Worm (Caenorhabditis elegans): Measurements from ENCODE around the gene F59A6.12.
A peak's percentile ranks its signal among the peaks of the same experiment; 100 is the strongest.

The F59A6.12 gene

ce11 chrII:5027952-5028351 lies 16.1 kb upstream of the F59A6.12 start:
- TF ChIP-seq cog-1 (tag; optimal IDR thresholded peaks at IDR 0.05) (no peak), tab-1 (GFP tag; IDR thresholded peaks at IDR 0.05) (no peak), ref-1 (GFP tag; conservative IDR thresholded peaks at IDR 0.05) (no peak), ztf-23 (GFP tag; IDR thresholded peaks at IDR 0.05) (no peak), med-1 (GFP tag; optimal IDR thresholded peaks at IDR 0.05; ENCODE audit: insufficient read depth) (no peak)

- TF ChIP-seq med-1 (GFP tag; optimal IDR thresholded peaks at IDR 0.05; ENCODE audit: insufficient read depth) (no peak), flt-1 (GFP tag; IDR thresholded peaks at IDR 0.05) (no peak), tab-1 (GFP tag; IDR thresholded peaks at IDR 0.05) (no peak), klf-2 (GFP tag; conservative IDR thresholded peaks at IDR 0.05) (no peak), ztf-29 (GFP tag; IDR thresholded peaks at IDR 0.05) (no peak), cog-1 (tag; optimal IDR thresholded peaks at IDR 0.05) (no peak), T22C8.4 (GFP tag; IDR thresholded peaks at IDR 0.05) (no peak), ztf-23 (GFP tag; IDR thresholded peaks at IDR 0.05) (no peak), ref-1 (GFP tag; conservative IDR thresholded peaks at IDR 0.05) (no peak)
These were observed 10.5 kb upstream of the F59A6.12 start, which contains the start of the genes nsy-1 and F59A6.13 for ce11 chrII:5022381-5022855. TSS of gene nsy-1 (plus strand) at chrII:5022757. TSS of gene F59A6.13 (plus strand) at chrII:5022805.

DNA sequence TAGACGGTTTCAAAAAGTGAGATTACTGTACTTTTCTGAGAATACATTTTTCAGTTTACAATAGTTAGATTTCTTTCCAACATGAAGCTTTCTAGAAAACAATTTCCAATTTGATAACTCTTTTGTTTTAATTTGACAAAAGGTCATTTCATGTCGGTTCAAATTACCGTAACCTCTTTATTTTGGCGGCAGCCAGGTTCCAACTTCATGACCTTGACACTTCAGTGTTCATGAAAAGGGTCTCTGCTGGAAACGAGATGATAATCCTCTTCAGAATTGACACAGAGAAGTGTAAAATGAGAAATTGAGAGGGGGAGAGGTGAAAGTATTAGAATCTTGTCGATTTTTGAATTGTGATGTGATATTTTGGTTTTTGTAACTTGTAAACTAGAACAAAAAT lies 9.6 kb upstream of the F59A6.12 start:
- no peak for TF ChIP-seq T22C8.4 (GFP tag; IDR thresholded peaks at IDR 0.05)
- no peak for TF ChIP-seq ref-1 (GFP tag; conservative IDR thresholded peaks at IDR 0.05)
- no peak for TF ChIP-seq ztf-29 (GFP tag; IDR thresholded peaks at IDR 0.05)
- no peak for TF ChIP-seq klf-2 (GFP tag; conservative IDR thresholded peaks at IDR 0.05)
- no peak for TF ChIP-seq tab-1 (GFP tag; IDR thresholded peaks at IDR 0.05)
- TF ChIP-seq ztf-23 (GFP tag; IDR thresholded peaks at IDR 0.05) = no peak
- no peak for TF ChIP-seq med-1 (GFP tag; optimal IDR thresholded peaks at IDR 0.05; ENCODE audit: insufficient read depth)
- no peak for TF ChIP-seq flt-1 (GFP tag; IDR thresholded peaks at IDR 0.05)
- TF ChIP-seq cog-1 (tag; optimal IDR thresholded peaks at IDR 0.05) = no peak

- TF ChIP-seq klf-2 (GFP tag; conservative IDR thresholded peaks at IDR 0.05) = no peak
- TF ChIP-seq T22C8.4 (GFP tag; IDR thresholded peaks at IDR 0.05) = no peak
- no peak for TF ChIP-seq flt-1 (GFP tag; IDR thresholded peaks at IDR 0.05)
- no peak for TF ChIP-seq ref-1 (GFP tag; conservative IDR thresholded peaks at IDR 0.05)
- TF ChIP-seq cog-1 (tag; optimal IDR thresholded peaks at IDR 0.05) = no peak
These were observed 8.7 kb upstream of the F59A6.12 start for ce11 chrII:5020513-5021081.

DNA sequence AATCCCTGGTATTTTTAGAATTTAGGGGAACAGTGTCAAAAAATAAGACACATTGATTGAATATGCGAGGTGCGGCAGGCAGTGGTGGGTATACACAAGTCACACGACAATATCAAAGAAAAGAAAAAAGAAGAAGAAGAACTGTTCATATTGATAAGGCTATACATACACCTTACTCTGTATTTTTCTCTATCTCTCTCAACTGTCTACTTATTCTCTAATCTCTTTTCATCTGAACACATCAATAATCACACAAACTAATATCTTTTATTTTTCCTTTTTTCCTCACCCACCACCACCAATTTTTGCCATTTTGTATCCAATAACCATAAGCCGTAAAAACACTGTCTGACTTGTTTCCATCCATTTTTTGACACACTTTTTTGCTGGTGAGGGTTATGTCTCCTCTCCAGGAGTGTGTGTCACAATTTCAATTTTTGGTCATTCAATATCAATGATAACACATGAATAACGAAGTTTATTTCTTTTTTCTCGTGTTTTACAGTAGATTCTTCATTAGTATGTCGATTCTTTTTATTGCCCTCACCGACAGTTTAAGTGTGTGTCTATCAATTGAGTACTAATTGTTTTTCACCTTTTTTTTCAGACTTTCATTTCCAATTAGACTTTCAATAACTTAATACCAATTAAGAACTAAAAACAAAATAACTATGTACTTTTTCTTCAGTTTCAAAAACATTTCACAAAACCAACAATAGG lies 7.7 kb upstream of the F59A6.12 start:
- TF ChIP-seq ztf-29 (GFP tag; IDR thresholded peaks at IDR 0.05) (no peak), med-1 (GFP tag; optimal IDR thresholded peaks at IDR 0.05; ENCODE audit: insufficient read depth) (no peak), tab-1 (GFP tag; IDR thresholded peaks at IDR 0.05) (no peak), T22C8.4 (GFP tag; IDR thresholded peaks at IDR 0.05) (no peak), ztf-23 (GFP tag; IDR thresholded peaks at IDR 0.05) (no peak), klf-2 (GFP tag; conservative IDR thresholded peaks at IDR 0.05) (no peak), cog-1 (tag; optimal IDR thresholded peaks at IDR 0.05) (no peak), ref-1 (GFP tag; conservative IDR thresholded peaks at IDR 0.05) (no peak), flt-1 (GFP tag; IDR thresholded peaks at IDR 0.05) (no peak)

DNA sequence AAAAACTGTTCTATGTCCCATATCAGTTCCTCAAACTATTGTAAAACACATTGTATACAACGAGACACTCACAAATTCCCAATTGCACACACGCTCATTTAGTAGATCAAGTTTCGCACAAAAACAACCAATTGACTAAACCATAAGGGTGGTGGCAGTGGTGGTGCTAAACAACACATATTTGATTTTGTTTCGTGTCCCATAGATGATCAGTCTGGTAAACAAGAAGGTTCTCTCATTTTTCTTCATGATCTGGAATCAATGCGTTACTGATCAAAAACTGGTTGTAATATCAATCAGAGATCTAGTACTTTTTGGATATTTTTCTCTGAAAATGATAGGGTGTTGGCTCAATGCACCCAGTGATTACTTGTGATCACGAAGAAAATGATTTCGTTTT lies 6.7 kb upstream of the F59A6.12 start:
- no peak for TF ChIP-seq klf-2 (GFP tag; conservative IDR thresholded peaks at IDR 0.05)
- no peak for TF ChIP-seq ref-1 (GFP tag; conservative IDR thresholded peaks at IDR 0.05)
- no peak for TF ChIP-seq tab-1 (GFP tag; IDR thresholded peaks at IDR 0.05)
- TF ChIP-seq ztf-23 (GFP tag; IDR thresholded peaks at IDR 0.05) = no peak
- no peak for TF ChIP-seq ztf-29 (GFP tag; IDR thresholded peaks at IDR 0.05)
- no peak for TF ChIP-seq T22C8.4 (GFP tag; IDR thresholded peaks at IDR 0.05)
- TF ChIP-seq cog-1 (tag; optimal IDR thresholded peaks at IDR 0.05) = no peak
- no peak for TF ChIP-seq med-1 (GFP tag; optimal IDR thresholded peaks at IDR 0.05; ENCODE audit: insufficient read depth)
- TF ChIP-seq flt-1 (GFP tag; IDR thresholded peaks at IDR 0.05) = no peak

DNA sequence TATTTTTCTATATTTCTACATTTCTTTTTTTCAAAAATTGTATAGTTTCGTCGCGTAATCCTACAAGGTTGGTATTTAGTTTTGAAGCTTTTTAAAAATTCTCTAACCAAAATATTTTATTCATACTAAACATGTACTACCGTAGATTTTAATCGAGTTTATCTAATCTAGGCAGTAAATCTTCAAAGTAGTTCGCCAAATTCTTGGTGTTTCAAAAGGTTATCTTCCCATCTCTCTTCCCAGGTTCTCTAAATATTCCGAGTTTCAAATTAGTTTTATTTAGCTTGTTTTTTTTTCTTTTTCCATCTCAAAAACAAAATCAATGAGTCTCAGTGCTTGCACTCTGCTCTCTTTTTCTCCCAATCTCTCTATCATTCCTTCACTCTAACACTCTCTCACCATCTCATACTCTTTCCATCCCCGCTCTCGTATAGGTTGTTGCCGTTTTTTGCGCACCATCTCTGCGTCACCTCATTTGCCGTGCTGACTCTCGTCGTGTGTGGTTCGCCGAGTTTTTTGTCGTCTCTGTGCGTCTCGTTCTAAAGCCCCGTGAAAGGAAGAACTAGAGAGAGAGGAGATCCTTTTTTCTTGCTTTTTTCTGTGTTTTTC lies 5.2 kb upstream of the F59A6.12 start:
- TF ChIP-seq ztf-29 (GFP tag; IDR thresholded peaks at IDR 0.05) (0 out of 2 replicates have a peak, but pooled peaks have one; percentile 19), med-1 (GFP tag; optimal IDR thresholded peaks at IDR 0.05; ENCODE audit: insufficient read depth) (no peak), tab-1 (GFP tag; IDR thresholded peaks at IDR 0.05) (no peak), ztf-23 (GFP tag; IDR thresholded peaks at IDR 0.05) (no peak)

ce11 chrII:5016144-5016543 lies 4.3 kb upstream of the F59A6.12 start:
- TF ChIP-seq ztf-29 (GFP tag; IDR thresholded peaks at IDR 0.05) (no peak), tab-1 (GFP tag; IDR thresholded peaks at IDR 0.05) (no peak)

ce11 chrII:5014399-5014798 lies 2.5 kb upstream of the F59A6.12 start, which contains the start of gene F59A6.2:
TSS of gene F59A6.2 (plus strand) at chrII:5014699.
- no peak for TF ChIP-seq ztf-23 (GFP tag; IDR thresholded peaks at IDR 0.05)
- no peak for TF ChIP-seq tab-1 (GFP tag; IDR thresholded peaks at IDR 0.05)
- TF ChIP-seq ztf-29 (GFP tag; IDR thresholded peaks at IDR 0.05) = no peak
- no peak for TF ChIP-seq cog-1 (tag; optimal IDR thresholded peaks at IDR 0.05)
- no peak for TF ChIP-seq flt-1 (GFP tag; IDR thresholded peaks at IDR 0.05)
- TF ChIP-seq T22C8.4 (GFP tag; IDR thresholded peaks at IDR 0.05) = no peak
- no peak for TF ChIP-seq med-1 (GFP tag; optimal IDR thresholded peaks at IDR 0.05; ENCODE audit: insufficient read depth)
- no peak for TF ChIP-seq ref-1 (GFP tag; conservative IDR thresholded peaks at IDR 0.05)
- TF ChIP-seq klf-2 (GFP tag; conservative IDR thresholded peaks at IDR 0.05) = no peak

All from whole organism, midembryonic.